Worm (Caenorhabditis elegans): Measurements from ENCODE around the gene wrb-1.

Gene wrb-1

DNA sequence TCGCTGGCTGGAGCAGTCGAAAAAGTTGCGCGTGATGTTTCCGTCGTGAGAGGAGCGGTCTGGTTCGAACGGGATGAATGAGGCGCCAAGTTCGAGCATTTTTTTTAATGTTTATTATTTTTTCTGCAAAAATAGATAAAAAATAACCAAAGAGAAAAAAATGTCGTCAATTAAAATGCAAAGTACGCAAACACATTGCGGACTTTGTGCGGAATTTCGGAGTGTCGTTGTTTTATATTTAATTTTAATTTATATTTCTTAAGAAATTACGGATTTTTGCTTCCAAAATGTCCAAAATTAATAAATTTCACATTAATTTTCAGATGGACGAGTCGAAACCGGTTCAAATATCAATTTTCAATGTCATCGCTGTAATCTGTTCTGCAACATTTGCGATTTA lies at the start of gene wrb-1, which contains the start of gene Y50D4A.4:
TSS of gene wrb-1 (plus strand) at position 78 of the 400 bp plus-strand sequence.
TSS of gene Y50D4A.4 (minus strand) at position 133 of the 400 bp plus-strand sequence.
- TF ChIP-seq unc-62 (GFP tag; optimal IDR thresholded peaks at IDR 0.05): no peak

DNA sequence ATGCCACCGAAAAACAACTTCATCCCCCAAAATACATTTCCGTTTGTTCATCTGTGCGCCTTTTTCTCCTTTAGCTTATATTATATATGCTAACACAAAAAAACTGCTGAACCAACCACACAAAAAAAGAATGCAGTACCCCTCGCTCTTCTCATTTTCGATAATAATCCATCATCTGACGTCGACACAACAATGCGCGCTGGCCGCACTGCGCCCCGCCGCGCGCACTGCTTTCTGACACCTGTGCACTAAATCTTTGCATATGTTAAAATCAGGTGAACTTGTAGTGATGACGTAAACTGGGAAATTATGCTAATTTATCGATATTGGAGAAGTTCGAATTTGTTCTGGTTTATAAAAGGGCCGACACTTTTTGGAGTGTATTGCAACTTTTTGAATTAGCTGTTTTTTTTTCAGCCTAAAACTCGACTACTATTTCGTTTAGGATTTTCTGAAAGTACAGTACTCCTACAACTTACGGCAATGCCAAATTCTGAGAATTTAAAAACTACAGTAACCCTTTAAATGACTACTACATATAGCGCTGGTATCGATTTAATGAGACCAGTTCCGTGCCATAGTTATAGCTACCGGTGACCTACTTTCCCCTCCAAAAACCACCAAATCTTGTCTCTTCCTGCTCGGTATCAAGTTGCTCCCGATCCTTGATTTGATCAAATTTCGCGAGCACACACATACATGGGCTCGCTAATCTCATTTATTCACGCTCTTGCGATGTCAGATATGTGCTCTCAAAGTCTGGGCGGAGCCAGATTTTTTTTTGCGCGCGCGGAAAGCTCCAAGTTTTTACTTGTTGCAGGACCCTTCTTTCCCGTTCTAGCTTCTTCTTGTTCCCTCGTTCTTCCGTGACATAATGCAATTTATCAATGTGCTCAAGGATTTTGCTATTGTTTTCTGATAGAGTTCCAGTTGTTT lies 45.9 kb upstream of the wrb-1 start:
- TF ChIP-seq unc-62 (GFP tag; optimal IDR thresholded peaks at IDR 0.05): no peak

DNA sequence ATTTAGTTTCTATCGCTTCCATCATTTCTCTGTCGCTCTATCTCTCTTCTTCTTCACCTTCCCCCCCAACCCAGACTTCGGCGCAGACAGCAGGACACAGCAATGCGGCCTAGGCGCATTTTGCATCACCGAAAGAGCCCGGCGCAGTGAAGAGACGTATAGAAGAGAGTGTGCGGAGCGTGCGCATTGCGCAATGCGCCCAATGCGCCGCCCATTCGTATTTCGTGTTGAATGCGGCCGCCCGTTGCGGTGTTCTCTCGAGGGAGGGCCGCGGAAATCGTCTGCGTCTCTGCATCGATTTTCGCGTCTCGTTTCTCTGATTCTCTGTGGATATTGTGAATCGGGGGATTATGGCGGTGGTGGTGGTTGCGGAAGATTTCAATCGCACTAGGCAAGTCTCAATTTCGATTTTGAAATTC lies 44.5 kb upstream of the wrb-1 start:
- TF ChIP-seq unc-62 (GFP tag; optimal IDR thresholded peaks at IDR 0.05): no peak

DNA sequence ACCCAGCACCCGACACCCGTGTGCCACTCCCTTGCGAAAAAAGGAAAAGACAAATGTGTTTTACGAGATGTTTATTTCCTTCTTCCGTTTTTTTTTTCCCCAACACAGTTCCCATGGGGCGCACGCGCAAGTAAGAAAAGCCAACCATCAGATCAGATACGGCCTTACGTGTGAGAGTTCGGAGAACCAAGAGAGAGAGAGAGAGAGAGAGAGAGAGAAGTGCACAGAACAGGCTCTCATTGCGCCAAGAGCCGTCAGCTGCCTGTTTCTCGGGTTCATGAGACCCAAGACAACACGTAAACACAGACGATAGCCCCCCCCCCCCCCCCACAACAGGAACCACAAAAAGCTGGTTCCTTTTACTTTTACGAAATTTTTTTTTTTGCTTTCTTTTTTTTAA lies 44.0 kb upstream of the wrb-1 start:
- TF ChIP-seq unc-62 (GFP tag; optimal IDR thresholded peaks at IDR 0.05): no peak

DNA sequence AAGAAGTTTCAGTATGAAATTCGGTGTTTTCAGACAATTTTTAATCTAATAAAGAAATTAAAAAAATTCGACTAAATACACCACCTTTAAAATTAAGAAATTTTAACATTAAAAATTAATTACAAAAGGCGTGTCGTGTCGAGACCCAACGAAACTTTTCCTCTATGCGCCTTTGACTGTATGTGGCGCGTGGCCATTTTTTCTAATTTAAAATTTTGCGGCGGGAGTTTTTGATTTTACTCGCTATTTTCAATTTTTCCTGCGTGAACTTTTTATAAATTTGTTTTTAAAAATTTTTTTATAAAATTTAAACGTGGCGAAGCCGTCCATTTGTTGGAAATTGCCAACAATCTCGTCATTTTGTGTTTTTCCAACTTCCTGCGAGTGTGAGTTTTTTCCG lies 43.1 kb upstream of the wrb-1 start:
- no peak for TF ChIP-seq unc-62 (GFP tag; optimal IDR thresholded peaks at IDR 0.05)

DNA sequence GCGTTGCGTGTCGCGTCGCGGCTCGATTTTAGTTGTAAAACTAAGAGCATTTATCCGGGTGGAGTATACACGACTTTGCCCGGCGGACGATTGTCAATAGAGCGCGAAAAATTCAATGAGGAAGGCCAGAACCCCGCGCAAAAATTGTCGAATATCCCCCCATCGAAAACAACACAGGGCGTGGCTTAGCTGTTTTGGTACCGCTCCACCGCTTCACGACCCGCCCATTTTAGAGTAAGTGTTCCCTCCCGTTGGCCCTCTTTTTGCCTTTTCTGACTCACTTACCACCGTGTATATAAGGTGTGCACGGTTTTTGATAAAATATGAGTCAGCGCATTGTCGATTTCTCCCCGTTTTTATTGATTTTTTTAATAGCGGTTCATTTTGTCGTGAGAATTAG lies 42.5 kb upstream of the wrb-1 start:
- no peak for TF ChIP-seq unc-62 (GFP tag; optimal IDR thresholded peaks at IDR 0.05)

DNA sequence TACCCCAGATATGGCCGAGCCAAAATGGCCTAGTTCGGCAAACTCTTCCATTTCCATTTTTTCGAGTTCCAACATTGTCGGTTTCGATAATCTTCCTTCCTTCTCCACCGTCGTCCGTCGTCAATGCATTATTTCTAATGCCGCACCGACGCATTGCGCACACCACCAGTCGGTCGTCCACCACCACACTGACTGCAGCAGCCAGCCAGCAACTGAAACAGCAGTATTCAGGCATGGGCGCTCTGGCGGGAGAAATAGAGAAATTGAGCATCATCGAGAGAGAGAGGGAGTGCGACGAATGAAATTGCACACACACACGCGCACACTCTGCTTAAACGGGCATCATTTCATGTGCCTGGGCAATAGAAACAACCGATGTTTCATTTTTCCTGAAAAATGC lies 41.9 kb upstream of the wrb-1 start:
- no peak for TF ChIP-seq unc-62 (GFP tag; optimal IDR thresholded peaks at IDR 0.05)

DNA sequence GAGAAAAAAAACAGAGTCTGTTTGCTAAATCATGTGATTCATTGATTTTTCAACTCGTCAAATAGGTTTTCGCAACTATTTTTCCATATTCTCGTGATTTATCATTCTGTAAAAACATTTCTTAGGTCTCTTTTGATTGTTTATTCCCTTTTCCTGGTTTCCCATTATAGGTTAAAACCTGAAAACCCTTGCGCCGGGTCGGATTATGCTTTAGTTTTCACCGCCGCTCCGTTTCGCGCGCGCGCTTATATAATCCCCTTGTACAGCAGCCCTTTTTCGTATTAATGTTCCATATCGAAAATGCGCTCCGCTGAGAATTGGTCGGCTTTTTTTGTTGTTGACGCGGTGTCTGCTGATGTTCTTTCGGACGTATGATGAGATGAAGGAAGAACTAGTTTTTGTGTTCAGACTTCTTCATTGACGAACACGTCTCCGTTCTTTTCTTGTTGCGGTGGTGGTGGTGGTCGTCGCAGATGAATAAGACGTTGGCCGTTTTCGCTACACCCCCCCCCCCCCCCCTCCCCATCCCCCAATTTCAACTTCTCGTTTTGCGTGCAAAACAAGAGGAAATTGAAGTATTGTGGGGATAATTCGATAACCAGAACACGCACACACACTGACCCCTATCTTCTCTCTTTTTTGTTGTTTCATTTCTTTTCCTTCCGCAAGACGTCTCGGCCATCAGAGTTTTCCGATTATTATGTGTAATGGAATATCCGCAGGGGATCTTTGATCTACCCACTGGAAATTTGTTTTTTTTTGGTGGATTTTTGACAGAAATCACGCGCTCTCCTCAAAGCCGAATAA lies 41.2 kb upstream of the wrb-1 start:
- no peak for TF ChIP-seq unc-62 (GFP tag; optimal IDR thresholded peaks at IDR 0.05)

DNA sequence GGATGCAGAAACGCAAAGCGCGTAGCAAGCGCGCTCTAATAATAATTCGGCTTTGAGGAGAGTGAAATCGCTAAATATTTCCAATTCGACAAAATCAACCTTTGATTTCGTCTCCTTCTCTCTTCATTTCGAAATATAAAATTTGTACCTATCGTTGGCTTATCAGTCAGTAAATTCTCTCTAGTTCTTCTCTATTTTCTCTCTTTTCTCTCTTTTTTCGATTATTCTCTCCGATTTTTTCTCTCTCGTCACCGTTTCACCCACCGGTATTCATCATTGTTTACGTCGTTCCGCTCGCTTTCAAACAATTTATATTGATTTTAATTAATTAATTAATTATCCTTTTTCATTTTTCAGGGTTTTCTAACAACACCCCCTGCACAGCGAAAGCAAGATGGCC lies 40.0 kb upstream of the wrb-1 start, which contains the start of gene cmd-1:
TSS of gene cmd-1 (plus strand) at position 358 of the 400 bp plus-strand sequence.
- no peak for TF ChIP-seq unc-62 (GFP tag; optimal IDR thresholded peaks at IDR 0.05)

DNA sequence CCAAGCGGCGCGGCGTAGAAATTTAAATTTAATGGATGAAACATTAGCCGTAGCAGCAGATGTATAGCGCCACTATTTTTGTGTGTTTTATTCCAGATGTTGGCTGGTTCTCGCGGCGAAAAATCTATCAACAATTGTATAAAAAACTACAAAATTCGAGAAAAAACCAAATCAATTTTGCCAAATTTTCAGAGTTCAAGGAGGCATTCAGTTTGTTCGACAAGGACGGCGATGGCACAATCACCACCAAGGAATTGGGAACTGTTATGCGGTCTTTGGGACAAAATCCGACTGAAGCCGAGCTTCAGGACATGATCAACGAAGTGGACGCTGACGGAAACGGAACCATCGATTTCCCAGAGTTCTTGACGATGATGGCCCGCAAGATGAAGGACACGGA lies 39.4 kb upstream of the wrb-1 start:
- no peak for TF ChIP-seq unc-62 (GFP tag; optimal IDR thresholded peaks at IDR 0.05)

DNA sequence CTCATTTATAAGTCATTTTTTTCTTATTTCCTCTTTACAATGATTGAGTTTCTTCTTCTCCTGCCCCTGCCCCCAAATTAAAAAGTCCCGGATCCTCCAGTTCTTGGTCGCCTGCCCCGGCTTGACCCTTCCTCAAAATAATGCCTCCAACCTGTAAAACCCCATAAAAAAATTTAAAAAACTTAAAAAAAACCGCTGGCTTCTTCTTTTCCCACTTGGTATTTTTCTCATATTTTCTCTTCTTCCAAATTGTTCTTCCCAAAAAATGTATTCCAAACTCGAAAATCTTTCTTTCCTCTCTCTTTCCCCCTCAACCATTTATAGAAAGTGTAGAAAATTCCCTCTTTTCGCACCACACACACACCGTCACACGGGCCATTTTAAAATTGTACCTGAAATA lies 38.4 kb upstream of the wrb-1 start:
- TF ChIP-seq unc-62 (GFP tag; optimal IDR thresholded peaks at IDR 0.05): no peak

DNA sequence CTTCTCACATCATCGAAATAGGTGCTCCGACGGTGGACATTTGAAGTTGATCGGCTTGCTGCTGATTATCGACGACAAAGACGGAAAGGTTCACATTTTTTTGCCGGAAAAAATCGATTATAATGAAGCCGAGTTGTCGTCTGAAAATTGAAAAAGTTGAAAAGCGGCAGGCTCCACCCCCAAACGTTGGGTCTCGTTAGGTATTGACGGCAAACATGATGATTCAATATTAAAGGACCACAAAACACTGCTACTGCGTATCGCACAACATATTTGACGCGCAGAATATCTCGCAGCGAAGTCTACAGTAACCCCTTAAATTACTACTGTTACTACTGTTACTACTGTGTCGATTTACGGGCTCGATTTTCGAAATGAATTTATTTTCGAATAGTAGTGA lies 37.6 kb upstream of the wrb-1 start:
- TF ChIP-seq unc-62 (GFP tag; optimal IDR thresholded peaks at IDR 0.05): no peak

DNA sequence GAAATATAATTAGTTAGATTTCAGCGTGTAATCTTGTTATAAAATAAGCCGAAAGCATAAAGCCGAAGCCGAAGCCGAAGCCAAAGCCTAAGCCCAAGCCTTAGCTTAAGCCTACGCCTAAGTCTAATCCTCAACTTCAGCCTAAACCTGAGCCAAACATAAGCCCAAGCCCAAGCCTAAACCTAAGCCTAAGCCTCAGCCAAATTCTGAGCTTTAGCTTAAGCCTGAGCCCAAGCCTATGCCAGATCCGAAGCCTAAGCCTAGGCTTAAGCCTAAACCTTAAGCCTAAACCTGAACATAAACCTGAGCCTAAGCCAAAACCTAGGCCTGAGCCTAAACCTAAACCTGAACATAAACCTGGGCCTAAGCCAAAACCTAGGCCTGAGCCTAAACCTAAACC lies 35.2 kb upstream of the wrb-1 start:
- no peak for TF ChIP-seq unc-62 (GFP tag; optimal IDR thresholded peaks at IDR 0.05)

DNA sequence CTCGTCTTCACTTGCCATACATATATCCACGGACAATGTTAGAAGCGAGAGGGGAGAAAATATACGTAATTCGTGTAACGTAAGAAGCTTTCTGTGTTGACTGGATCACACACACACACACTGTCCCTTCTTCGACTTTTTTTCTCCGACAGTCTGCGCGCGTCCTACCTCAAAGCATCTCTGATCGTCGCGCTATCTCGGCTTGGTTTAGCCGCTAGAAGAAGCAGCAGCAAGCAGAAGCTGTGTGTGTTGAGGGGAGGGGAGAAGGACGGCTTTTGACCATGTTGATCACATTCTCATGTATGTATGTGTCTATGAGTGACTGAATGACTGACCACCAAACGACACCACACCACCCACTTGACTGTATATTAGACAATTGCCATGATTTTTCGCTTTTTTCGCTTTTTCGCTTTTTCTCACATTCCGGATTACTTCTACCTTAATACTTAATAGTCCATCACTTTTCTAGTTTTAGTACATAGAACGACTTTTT lies 31.6 kb upstream of the wrb-1 start, which contains the start of gene T21H3.5:
TSS of gene T21H3.5 (minus strand) at position 98 of the 496 bp plus-strand sequence.
- no peak for TF ChIP-seq unc-62 (GFP tag; optimal IDR thresholded peaks at IDR 0.05)

DNA sequence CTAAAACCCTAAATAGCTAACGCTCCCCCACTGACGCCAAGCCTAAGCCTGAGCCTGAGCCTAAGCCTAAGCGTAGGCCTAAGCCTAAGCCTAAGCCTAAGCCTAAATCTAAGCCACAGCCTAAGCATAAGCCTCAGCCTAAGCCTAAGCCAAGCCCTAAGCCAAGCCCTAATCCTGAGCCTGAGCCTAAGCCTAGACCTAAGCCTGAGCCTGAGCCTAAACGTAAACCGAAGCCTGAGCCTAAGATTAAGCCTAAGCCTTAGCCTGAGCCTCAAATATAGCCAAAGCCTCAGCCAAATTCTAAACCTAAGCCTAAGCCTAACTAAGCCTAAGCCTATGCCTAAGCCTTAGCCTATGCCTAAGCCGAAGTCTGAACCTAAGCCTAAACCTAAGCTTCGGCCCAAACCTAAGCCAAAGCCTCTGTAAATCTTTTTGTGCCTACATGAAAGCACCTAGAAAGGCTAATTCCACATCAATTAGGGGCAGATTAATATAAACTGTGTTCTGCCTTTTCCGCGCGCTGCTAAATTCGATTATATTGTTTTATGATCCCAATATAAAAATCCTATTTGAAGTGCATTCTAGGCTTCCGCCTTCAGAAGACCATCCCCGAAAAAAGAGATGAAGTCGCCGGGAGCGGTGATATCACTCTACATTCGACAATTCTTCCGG lies 30.6 kb upstream of the wrb-1 start, which contains the start of gene ptr-16:
TSS of gene ptr-16 (plus strand) at position 622 of the 672 bp plus-strand sequence.
- TF ChIP-seq unc-62 (GFP tag; optimal IDR thresholded peaks at IDR 0.05): no peak

DNA sequence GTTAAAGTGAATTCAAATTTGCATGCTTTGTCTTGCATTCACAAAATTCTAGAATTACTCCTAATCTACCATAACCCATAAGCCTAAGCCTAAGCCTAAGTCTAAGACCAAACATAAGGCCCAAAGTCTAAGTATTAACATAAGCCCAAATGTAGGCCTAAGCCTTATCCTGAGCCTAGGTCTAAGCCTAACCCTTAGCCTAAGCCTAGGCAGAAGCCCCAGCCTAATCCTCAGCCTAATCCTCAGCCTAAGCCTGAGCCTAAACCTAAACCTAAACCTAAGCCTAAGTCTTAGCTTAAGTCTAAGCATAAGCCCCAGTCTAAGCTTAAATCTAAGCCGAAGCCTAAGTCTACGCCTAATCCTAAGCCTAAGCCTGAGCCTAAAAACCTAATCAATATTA lies 25.3 kb upstream of the wrb-1 start:
- no peak for TF ChIP-seq unc-62 (GFP tag; optimal IDR thresholded peaks at IDR 0.05)
